Fruit fly (Drosophila melanogaster): ENCODE data around the gene Rad9.

Gene Rad9

DNA sequence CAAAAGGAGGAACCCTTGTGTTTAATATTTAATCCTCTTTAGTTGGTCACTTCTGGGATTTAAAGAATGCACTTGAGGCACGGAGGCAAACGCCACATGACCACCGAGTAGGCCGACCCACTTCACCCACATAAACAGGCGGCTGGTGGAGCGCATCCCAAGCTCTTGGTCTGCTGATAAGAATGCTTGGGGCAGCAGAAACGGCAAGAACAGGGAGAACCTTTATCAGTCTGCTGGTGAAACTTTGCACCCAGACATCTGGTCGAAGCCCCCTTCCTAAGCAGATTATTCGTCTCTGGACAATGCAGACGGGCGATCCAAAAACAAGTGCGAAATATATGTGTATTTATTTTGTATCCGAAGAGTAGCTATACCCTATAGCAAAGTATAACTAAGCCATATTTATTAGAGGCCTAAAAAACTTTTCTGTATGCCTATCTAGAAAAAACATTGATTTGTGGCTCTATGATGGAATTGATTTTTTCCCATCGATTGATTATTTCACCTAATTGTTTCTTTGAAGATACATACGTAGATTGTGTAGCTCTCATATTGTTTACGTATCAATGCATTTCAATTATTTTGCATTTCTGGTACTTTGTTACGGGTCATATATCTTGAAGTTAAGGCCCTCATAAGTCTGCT, 17.0 kb upstream of the Rad9 start (continued):
- TF ChIP-seq CG10669 (GFP tag; optimal IDR thresholded peaks at IDR 0.05) (peak; percentile 23), CG7368 (GFP tag; optimal IDR thresholded peaks at IDR 0.05) (no peak), CG8632 (GFP tag; optimal IDR thresholded peaks at IDR 0.05) (peak; percentile 1), CG16779 (tag; optimal IDR thresholded peaks at IDR 0.05) (peak; percentile 30), Blimp-1 (GFP tag; optimal IDR thresholded peaks at IDR 0.05) (no peak), CG8119 (GFP tag; IDR thresholded peaks at IDR 0.05) (no peak), CG3919 (GFP tag; optimal IDR thresholded peaks at IDR 0.05) (no peak), Smox (GFP tag; optimal IDR thresholded peaks at IDR 0.05) (peak; percentile 5), Ets96B (tag; optimal IDR thresholded peaks at IDR 0.05) (peak; percentile 12), eg (GFP tag; IDR thresholded peaks at IDR 0.05) (no peak; the same call in 2 of the 3 replicates), CG32006 (GFP tag; optimal IDR thresholded peaks at IDR 0.05) (peak; percentile 7), CG11762 (GFP tag; optimal IDR thresholded peaks at IDR 0.05; ENCODE audit: insufficient read depth) (no peak), CG11902 (GFP tag; optimal IDR thresholded peaks at IDR 0.05) (no peak), CG10631 (GFP tag; optimal IDR thresholded peaks at IDR 0.05) (peak; percentile 3), CG6792 (GFP tag; optimal IDR thresholded peaks at IDR 0.05) (no peak), Sox14 (GFP tag; optimal IDR thresholded peaks at IDR 0.05) (peak; percentile 10), Gug (GFP tag; IDR thresholded peaks at IDR 0.05) (0 out of 2 replicates have a peak, but pooled peaks have one; percentile 27), CG6163 (GFP tag; IDR thresholded peaks at IDR 0.05) (peak; percentile 29; the same call in 1 of the 3 replicates), svp (GFP tag) (peak; percentile 94)

DNA sequence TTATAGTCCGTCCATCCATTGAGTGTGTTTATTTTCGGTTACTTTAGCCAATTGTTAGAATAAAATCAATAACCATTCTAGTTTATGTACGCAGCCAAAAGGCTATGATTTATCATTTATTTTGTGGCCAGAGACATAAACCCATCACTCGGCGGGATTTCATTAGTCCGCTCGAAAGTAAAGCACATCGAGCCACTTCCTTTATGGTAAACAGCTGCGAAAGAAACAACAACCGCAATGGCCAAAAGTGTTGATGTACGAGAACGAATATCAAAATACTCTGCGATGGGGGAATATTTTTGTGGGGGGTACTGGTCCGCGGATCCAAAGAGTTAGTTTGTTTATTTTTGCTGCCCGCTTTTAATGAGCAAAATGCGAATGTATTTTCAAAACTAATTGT, 9.3 kb upstream of the Rad9 start:
- no peak for TF ChIP-seq CG6792 (GFP tag; optimal IDR thresholded peaks at IDR 0.05)
- TF ChIP-seq dsx (GFP tag; optimal IDR thresholded peaks at IDR 0.05; ENCODE audit: poor library complexity, severe bottlenecking): no peak

DNA sequence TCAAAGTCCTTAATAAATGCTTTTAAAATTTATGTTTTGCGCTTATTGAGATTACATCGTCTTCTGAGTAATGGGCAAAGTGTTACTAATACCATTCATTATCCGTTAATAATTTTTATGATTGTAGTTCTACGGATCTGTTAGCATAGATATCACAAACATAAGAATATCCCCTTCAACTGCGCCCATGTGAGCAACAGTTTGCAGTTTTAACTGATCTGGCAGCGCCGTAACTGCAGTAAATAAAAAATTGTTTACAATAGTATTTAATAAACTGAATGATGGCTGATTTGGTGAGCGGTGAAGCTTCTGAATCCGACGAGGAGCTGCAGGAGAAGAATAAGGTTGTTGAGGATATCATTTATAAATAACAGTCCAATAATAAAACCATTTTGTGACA, 2.3 kb downstream of the Rad9 start, which contains the start of gene Blos3:
TSS of gene Blos3 (plus strand) at position 198 of the 400 bp plus-strand sequence.
- TF ChIP-seq Ets96B (tag; optimal IDR thresholded peaks at IDR 0.05) (peak; percentile 20), svp (GFP tag) (no peak), Met (GFP tag; optimal IDR thresholded peaks at IDR 0.05) (no peak), CG15336 (GFP tag; IDR thresholded peaks at IDR 0.05) (peak; percentile 42; the same call in 1 of the 2 replicates), OdsH (GFP tag; optimal IDR thresholded peaks at IDR 0.05) (no peak), CG7368 (GFP tag; optimal IDR thresholded peaks at IDR 0.05) (no peak), CG8119 (GFP tag; IDR thresholded peaks at IDR 0.05) (peak; percentile 47; the same call in 1 of the 3 replicates), CG32006 (GFP tag; optimal IDR thresholded peaks at IDR 0.05) (no peak), CG34406 (GFP tag; optimal IDR thresholded peaks at IDR 0.05) (no peak), esn (GFP tag; optimal IDR thresholded peaks at IDR 0.05) (peak; percentile 80), CG3919 (GFP tag; optimal IDR thresholded peaks at IDR 0.05) (no peak), salr (GFP tag; optimal IDR thresholded peaks at IDR 0.05) (no peak), lz (GFP tag; optimal IDR thresholded peaks at IDR 0.05) (peak; percentile 69), CG31627 (GFP tag; optimal IDR thresholded peaks at IDR 0.05) (peak; percentile 77), Hr4 (GFP tag; optimal IDR thresholded peaks at IDR 0.05) (no peak), CG3032 (tag; optimal IDR thresholded peaks at IDR 0.05) (peak; percentile 40), CG6792 (GFP tag; optimal IDR thresholded peaks at IDR 0.05) (peak; percentile 50), net (GFP tag; optimal IDR thresholded peaks at IDR 0.05) (no peak), cyc (GFP tag; optimal IDR thresholded peaks at IDR 0.05) (peak; percentile 63), CG6854 (GFP tag; optimal IDR thresholded peaks at IDR 0.05) (no peak), achi (GFP tag; optimal IDR thresholded peaks at IDR 0.05) (no peak), vri (GFP tag; optimal IDR thresholded peaks at IDR 0.05) (no peak), Sox14 (GFP tag; optimal IDR thresholded peaks at IDR 0.05) (peak; percentile 58), acj6 (GFP tag; optimal IDR thresholded peaks at IDR 0.05) (peak; percentile 52), CG1621 (tag; optimal IDR thresholded peaks at IDR 0.05) (peak; percentile 43), Ets21C (GFP tag; optimal IDR thresholded peaks at IDR 0.05) (no peak), fd85E (GFP tag; optimal IDR thresholded peaks at IDR 0.05) (peak; percentile 2), Lpt (GFP tag; optimal IDR thresholded peaks at IDR 0.05) (no peak), Sox15 (GFP tag; optimal IDR thresholded peaks at IDR 0.05) (peak; percentile 40), Sox102F (GFP tag; optimal IDR thresholded peaks at IDR 0.05) (no peak), Hr38 (GFP tag; optimal IDR thresholded peaks at IDR 0.05) (no peak), Eip93F (GFP tag; optimal IDR thresholded peaks at IDR 0.05) (peak; percentile 16), CG9139 (GFP tag; optimal IDR thresholded peaks at IDR 0.05) (no peak), CG11762 (GFP tag; optimal IDR thresholded peaks at IDR 0.05; ENCODE audit: insufficient read depth) (no peak), topi (GFP tag; optimal IDR thresholded peaks at IDR 0.05) (no peak), fkh (GFP tag; optimal IDR thresholded peaks at IDR 0.05) (peak; percentile 85)
